Worm (Caenorhabditis elegans) whole organism, L4/young adult: ENCODE measurements around the gene ceh-92.

ENCODE experiments used
- W03F9.2 ChIP-seq: fragments of 150-350 bp; optimal IDR thresholded peaks from 2 replicates; lab custom pipeline; 2014; ENCODE audit warnings: missing biosample characterization, missing genetic modification characterization
- dao-5 ChIP-seq: sonication (generic microtip); optimal IDR thresholded peaks from 2 replicates; lab custom pipeline; 2016; ENCODE audit warnings: missing genotype, missing genetic modification characterization, moderate library complexity, missing compliant biosample characterization
- him-1 ChIP-seq: sonication (generic microtip); optimal IDR thresholded peaks from 2 replicates; lab custom pipeline; 2016; ENCODE audit warnings: missing genotype, missing genetic modification reagents, missing genetic modification characterization, missing compliant biosample characterization

DNA sequence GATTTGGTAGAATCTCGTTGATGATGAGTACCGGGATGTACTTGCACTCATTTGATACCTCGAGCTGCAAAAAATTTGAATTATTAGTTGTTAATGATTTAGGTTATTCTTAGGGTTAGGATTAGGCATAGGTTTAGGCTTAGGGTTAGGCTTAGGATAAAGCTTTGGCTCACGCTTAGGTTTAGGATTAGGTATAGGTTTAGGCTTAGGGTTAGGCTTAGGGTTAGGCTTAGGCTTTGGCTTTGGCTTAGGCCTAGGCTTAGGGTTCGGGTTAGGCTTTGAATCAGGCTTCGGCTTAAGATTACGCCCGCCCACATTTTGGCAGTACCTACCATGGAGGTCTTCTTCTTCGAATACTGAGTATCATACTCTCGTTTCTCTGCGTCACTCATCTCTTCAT is 53.6 kb downstream of the ceh-92 start:
- no peak for TF ChIP-seq W03F9.2 (tag; lab: Kevin White, UChicago)
- no peak for TF ChIP-seq dao-5 (tag; lab: Kevin White, UChicago)
- no peak for TF ChIP-seq him-1 (tag; lab: Kevin White, UChicago)
